Fruit fly (Drosophila melanogaster) whole organism, pupa: Measurements from ENCODE around the gene Sema1a.

ENCODE experiments used
- CG10348 ChIP-seq: fragments of 200-800 bp; sonication (Bioruptor generic); IDR thresholded peaks from 2 replicates; pipeline ENCODE4 v1.3.6; 2022; ENCODE audit warnings: missing biosample characterization, missing genetic modification characterization
- CG12605 ChIP-seq: fragments of 200-800 bp; sonication (Bioruptor generic); IDR thresholded peaks from 2 replicates; pipeline ENCODE4 v1.3.6; 2022; ENCODE audit warnings: missing biosample characterization, missing genetic modification characterization
- CG13204 ChIP-seq: fragments of 200-800 bp; sonication (Bioruptor generic); optimal IDR thresholded peaks from 2 replicates; lab custom pipeline; 2018; ENCODE audit warnings: missing biosample characterization, mild to moderate bottlenecking, missing genetic modification characterization, moderate library complexity
- CG14655 ChIP-seq: fragments of 200-800 bp; sonication (Bioruptor generic); optimal IDR thresholded peaks from 3 replicates; lab custom pipeline; 2017; ENCODE audit warnings: mild to moderate bottlenecking, missing biosample characterization, missing genetic modification reagents, missing genetic modification characterization
- CG15710 ChIP-seq: fragments of 200-800 bp; sonication (Bioruptor generic); optimal IDR thresholded peaks from 2 replicates; lab custom pipeline; 2018; ENCODE audit warnings: missing biosample characterization, mild to moderate bottlenecking, missing genetic modification characterization, moderate library complexity
- CG17806 ChIP-seq: fragments of 200-800 bp; sonication (Bioruptor generic); optimal IDR thresholded peaks from 2 replicates; lab custom pipeline; 2018; ENCODE audit warnings: missing biosample characterization, mild to moderate bottlenecking, missing genetic modification characterization, moderate library complexity
- CG32121 ChIP-seq: fragments of 200-800 bp; sonication (Bioruptor generic); IDR thresholded peaks from 2 replicates; pipeline ENCODE4 v1.3.6; 2022; ENCODE audit warnings: missing biosample characterization, missing genetic modification characterization
- CG34367 ChIP-seq: fragments of 200-800 bp; sonication (Bioruptor generic); optimal IDR thresholded peaks from 2 replicates; lab custom pipeline; 2018; ENCODE audit warnings: missing biosample characterization, mild to moderate bottlenecking, missing genetic modification characterization
- CG4496 ChIP-seq: fragments of 200-800 bp; sonication (Bioruptor generic); IDR thresholded peaks from 3 replicates; pipeline ENCODE4 v1.3.6; 2022; ENCODE audit warnings: missing biosample characterization, missing genetic modification characterization
- CG8159 ChIP-seq: fragments of 200-800 bp; sonication (Bioruptor generic); optimal IDR thresholded peaks from 3 replicates; lab custom pipeline; 2018; ENCODE audit warnings: missing biosample characterization, mild to moderate bottlenecking, missing genetic modification characterization, moderate library complexity
- CG8301 ChIP-seq: fragments of 200-800 bp; sonication (Bioruptor generic); optimal IDR thresholded peaks from 2 replicates; lab custom pipeline; 2018; ENCODE audit warnings: missing biosample characterization, mild to moderate bottlenecking, missing genetic modification characterization
- CG9948 ChIP-seq: fragments of 200-800 bp; sonication (Bioruptor generic); optimal IDR thresholded peaks from 2 replicates; lab custom pipeline; 2018; ENCODE audit warnings: missing biosample characterization, mild to moderate bottlenecking, missing genetic modification characterization, moderate library complexity
- D1 ChIP-seq: fragments of 200-800 bp; sonication (Bioruptor generic); optimal IDR thresholded peaks from 2 replicates; lab custom pipeline; 2018; ENCODE audit warnings: missing biosample characterization, mild to moderate bottlenecking, missing genetic modification characterization, moderate library complexity
- EcR ChIP-seq: fragments of 200-800 bp; sonication (Bioruptor generic); optimal IDR thresholded peaks from 3 replicates; lab custom pipeline; 2019; ENCODE audit warnings: missing biosample characterization, missing genetic modification characterization, mild to moderate bottlenecking, moderate library complexity, missing genetic modification reagents
- Ets98B ChIP-seq: fragments of 200-800 bp; sonication (Bioruptor generic); IDR thresholded peaks from 2 replicates; pipeline ENCODE4 v1.3.6; 2022; ENCODE audit warnings: missing biosample characterization, missing genetic modification characterization
- Pif1A ChIP-seq: fragments of 200-800 bp; sonication (Bioruptor generic); optimal IDR thresholded peaks from 3 replicates; lab custom pipeline; 2016; ENCODE audit warnings: missing biosample characterization, missing genetic modification characterization
- Pif1B ChIP-seq: fragments of 200-800 bp; sonication (Bioruptor generic); optimal IDR thresholded peaks from 3 replicates; lab custom pipeline; 2016; ENCODE audit warnings: missing biosample characterization, missing genetic modification characterization
- Snoo ChIP-seq: fragments of 200-800 bp; sonication (Bioruptor generic); optimal IDR thresholded peaks from 3 replicates; lab custom pipeline; 2017; ENCODE audit warnings: missing biosample characterization, mild to moderate bottlenecking, missing genetic modification characterization, inconsistent platforms
- fd96Ca ChIP-seq: fragments of 200-800 bp; sonication (Bioruptor generic); IDR thresholded peaks from 3 replicates; pipeline ENCODE4 v1.3.6; 2022; ENCODE audit warnings: missing biosample characterization, missing genetic modification characterization
- gl ChIP-seq: fragments of 200-800 bp; sonication (Bioruptor generic); optimal IDR thresholded peaks from 2 replicates; lab custom pipeline; 2018; ENCODE audit warnings: missing biosample characterization, mild to moderate bottlenecking, missing genetic modification characterization
- rn ChIP-seq: fragments of 200-800 bp; sonication (Bioruptor generic); IDR thresholded peaks from 2 replicates; pipeline ENCODE4 v1.3.6; 2022; ENCODE audit warnings: missing biosample characterization, missing genetic modification characterization

Gene Sema1a

dm6 chr2L:8535394-8536176, 6.4 kb upstream of the Sema1a start:
- TF ChIP-seq CG15710 (tag; lab: Kevin White, UChicago) (peak; percentile 93), CG17806 (tag; lab: Kevin White, UChicago) (peak; percentile 92), CG8159 (tag; lab: Kevin White, UChicago) (peak; percentile 96), Pif1A (GFP tag; lab: Kevin White, UChicago) (peak; percentile 76), D1 (tag; lab: Kevin White, UChicago) (peak; percentile 94), CG12605 (GFP tag; lab: Robert Waterston, UW) (peak; percentile 41; the same call in 1 of the 2 replicates), Ets98B (GFP tag; lab: Robert Waterston, UW) (peak; percentile 71), CG13204 (GFP tag; lab: Kevin White, UChicago) (peak; percentile 69), Snoo (tag; lab: Kevin White, UChicago) (peak; percentile 90), CG8301 (tag; lab: Kevin White, UChicago) (peak; percentile 84), CG32121 (GFP tag; lab: Robert Waterston, UW) (peak; percentile 61), gl (peak; percentile 50), CG34367 (tag; lab: Kevin White, UChicago) (peak; percentile 83), CG9948 (tag; lab: Kevin White, UChicago) (peak; percentile 97), fd96Ca (GFP tag; lab: Robert Waterston, UW) (peak; percentile 64), EcR (no peak), CG4496 (GFP tag; lab: Robert Waterston, UW) (peak; percentile 72), CG10348 (GFP tag; lab: Robert Waterston, UW) (0 out of 2 replicates have a peak, but pooled peaks have one; percentile 7), rn (peak; percentile 54; the same call in 1 of the 2 replicates), Pif1B (GFP tag; lab: Kevin White, UChicago) (peak; percentile 85), CG14655 (peak; percentile 96)

dm6 chr2L:8538449-8539050, 3.4 kb upstream of the Sema1a start:
- no peak for TF ChIP-seq gl
- no peak for TF ChIP-seq CG12605 (GFP tag; lab: Robert Waterston, UW)
- no peak for TF ChIP-seq CG13204 (GFP tag; lab: Kevin White, UChicago)
- TF ChIP-seq CG14655: no peak
- TF ChIP-seq CG10348 (GFP tag; lab: Robert Waterston, UW): no peak
- no peak for TF ChIP-seq Snoo (tag; lab: Kevin White, UChicago)
- TF ChIP-seq CG34367 (tag; lab: Kevin White, UChicago): no peak
- TF ChIP-seq Ets98B (GFP tag; lab: Robert Waterston, UW): no peak
- TF ChIP-seq CG17806 (tag; lab: Kevin White, UChicago): no peak
- no peak for TF ChIP-seq Pif1A (GFP tag; lab: Kevin White, UChicago)
- no peak for TF ChIP-seq rn
- TF ChIP-seq CG9948 (tag; lab: Kevin White, UChicago): no peak
- TF ChIP-seq CG8159 (tag; lab: Kevin White, UChicago): no peak
- TF ChIP-seq EcR: no peak
- no peak for TF ChIP-seq CG15710 (tag; lab: Kevin White, UChicago)
- TF ChIP-seq D1 (tag; lab: Kevin White, UChicago): no peak

dm6 chr2L:8542234-8542572, 256 bp downstream of the Sema1a start:
- no peak for TF ChIP-seq CG32121 (GFP tag; lab: Robert Waterston, UW)
- TF ChIP-seq CG8159 (tag; lab: Kevin White, UChicago): no peak
- no peak for TF ChIP-seq CG13204 (GFP tag; lab: Kevin White, UChicago)
- TF ChIP-seq EcR: no peak
- no peak for TF ChIP-seq D1 (tag; lab: Kevin White, UChicago)
- TF ChIP-seq CG12605 (GFP tag; lab: Robert Waterston, UW): no peak
- no peak for TF ChIP-seq CG15710 (tag; lab: Kevin White, UChicago)
- no peak for TF ChIP-seq CG14655
- TF ChIP-seq Pif1B (GFP tag; lab: Kevin White, UChicago): no peak
- TF ChIP-seq CG34367 (tag; lab: Kevin White, UChicago): no peak
- TF ChIP-seq CG10348 (GFP tag; lab: Robert Waterston, UW): no peak
- TF ChIP-seq Snoo (tag; lab: Kevin White, UChicago): no peak
- TF ChIP-seq CG9948 (tag; lab: Kevin White, UChicago): no peak
- TF ChIP-seq gl: no peak
- TF ChIP-seq CG4496 (GFP tag; lab: Robert Waterston, UW): no peak
- TF ChIP-seq Pif1A (GFP tag; lab: Kevin White, UChicago): no peak

- TF ChIP-seq CG8301 (tag; lab: Kevin White, UChicago): no peak
- no peak for TF ChIP-seq EcR
Measured at dm6 chr2L:8542639-8543038, 692 bp downstream of the Sema1a start.

dm6 chr2L:8543102-8543501, 1.2 kb downstream of the Sema1a start:
- TF ChIP-seq CG17806 (tag; lab: Kevin White, UChicago) (no peak), D1 (tag; lab: Kevin White, UChicago) (peak; percentile 36), CG4496 (GFP tag; lab: Robert Waterston, UW) (peak; percentile 69), CG32121 (GFP tag; lab: Robert Waterston, UW) (peak; percentile 40; the same call in 1 of the 2 replicates)
